Worm (Caenorhabditis elegans) whole organism, mixed stage, embryonic: ENCODE results near the gene unc-7.

ENCODE experiments used
- M03D4.4 ChIP-seq: sonication (generic microtip); optimal IDR thresholded peaks from 2 replicates; lab custom pipeline; 2017; ENCODE audit warnings: mild to moderate bottlenecking, missing genetic modification characterization, missing compliant biosample characterization
- bed-3 ChIP-seq: fragments of 200-800 bp; sonication (Bioruptor generic); optimal IDR thresholded peaks from 3 replicates; lab custom pipeline; 2018; ENCODE audit warnings: mild to moderate bottlenecking, missing genetic modification characterization, moderate library complexity, missing compliant biosample characterization
- blmp-1 ChIP-seq: fragments of 150-350 bp; optimal IDR thresholded peaks from 2 replicates; lab custom pipeline; 2014; ENCODE audit warnings: missing biosample characterization, missing genetic modification characterization
- ceh-39 ChIP-seq: fragments of 150-350 bp; optimal IDR thresholded peaks from 2 replicates; lab custom pipeline; 2014; ENCODE audit warnings: missing biosample characterization, missing genetic modification characterization
- ceh-43 ChIP-seq: fragments of 200-800 bp; sonication (Bioruptor generic); optimal IDR thresholded peaks from 2 replicates; lab custom pipeline; 2018; ENCODE audit warnings: mild to moderate bottlenecking, missing genetic modification characterization, moderate library complexity, missing compliant biosample characterization
- ceh-83 ChIP-seq: fragments of 200-800 bp; sonication (Bioruptor generic); optimal IDR thresholded peaks from 2 replicates; lab custom pipeline; 2018; ENCODE audit warnings: mild to moderate bottlenecking, missing genetic modification characterization, missing compliant biosample characterization
- ces-1 ChIP-seq: fragments of 150-350 bp; optimal IDR thresholded peaks from 2 replicates; lab custom pipeline; 2014; ENCODE audit warnings: missing biosample characterization, missing genetic modification reagents, missing genetic modification characterization
- cnd-1 ChIP-seq: fragments of 200-800 bp; sonication (Bioruptor generic); optimal IDR thresholded peaks from 2 replicates; lab custom pipeline; 2018; ENCODE audit warnings: mild to moderate bottlenecking, missing genetic modification characterization, missing compliant biosample characterization
- drap-1 ChIP-seq: fragments of 200-800 bp; sonication (Bioruptor generic); optimal IDR thresholded peaks from 3 replicates; lab custom pipeline; 2018; ENCODE audit warnings: mild to moderate bottlenecking, missing genetic modification characterization, missing compliant biosample characterization
- elt-1 ChIP-seq: sonication (generic microtip); optimal IDR thresholded peaks from 2 replicates; lab custom pipeline; 2017; ENCODE audit warnings: missing genetic modification characterization, mild to moderate bottlenecking, missing compliant biosample characterization, antibody characterized with exemption, moderate library complexity, borderline replicate concordance; ENCODE audit not compliant: insufficient read depth
- elt-3 ChIP-seq: fragments of 150-350 bp; optimal IDR thresholded peaks from 2 replicates; lab custom pipeline; 2014; ENCODE audit warnings: missing biosample characterization, missing genetic modification characterization
- flh-1 ChIP-seq: fragments of 200-800 bp; sonication (Bioruptor generic); optimal IDR thresholded peaks from 2 replicates; lab custom pipeline; 2018; ENCODE audit warnings: mild to moderate bottlenecking, missing genetic modification characterization, moderate library complexity, missing compliant biosample characterization
- ham-2 ChIP-seq: fragments of 200-800 bp; sonication (Bioruptor generic); optimal IDR thresholded peaks from 2 replicates; lab custom pipeline; 2018; ENCODE audit warnings: mild to moderate bottlenecking, missing genetic modification characterization, missing compliant biosample characterization
- hlh-1 ChIP-seq: fragments of 150-350 bp; optimal IDR thresholded peaks from 2 replicates; lab custom pipeline; 2014; ENCODE audit warnings: missing biosample characterization, missing genetic modification reagents, missing genetic modification characterization
- lin-13 ChIP-seq: fragments of 150-350 bp; optimal IDR thresholded peaks from 2 replicates; lab custom pipeline; 2014; ENCODE audit warnings: missing biosample characterization, missing genetic modification characterization
- lin-32 ChIP-seq: fragments of 200-800 bp; sonication (Bioruptor generic); optimal IDR thresholded peaks from 2 replicates; lab custom pipeline; 2018; ENCODE audit warnings: mild to moderate bottlenecking, missing genetic modification characterization, missing compliant biosample characterization
- lsy-2 ChIP-seq: fragments of 150-350 bp; optimal IDR thresholded peaks from 2 replicates; lab custom pipeline; 2014; ENCODE audit warnings: missing biosample characterization, missing genetic modification characterization
- mab-5 ChIP-seq: fragments of 150-350 bp; optimal IDR thresholded peaks from 2 replicates; lab custom pipeline; 2014; ENCODE audit warnings: missing biosample characterization, missing genetic modification characterization
- mep-1 ChIP-seq: fragments of 150-350 bp; optimal IDR thresholded peaks from 2 replicates; lab custom pipeline; 2017; ENCODE audit warnings: missing biosample characterization, missing genetic modification reagents, missing genetic modification characterization, inconsistent platforms
- mls-2 ChIP-seq: sonication (generic microtip); optimal IDR thresholded peaks from 2 replicates; lab custom pipeline; 2016; ENCODE audit warnings: mild to moderate bottlenecking, missing genetic modification characterization, moderate library complexity, missing compliant biosample characterization
- nhr-12 ChIP-seq: fragments of 150-350 bp; optimal IDR thresholded peaks from 2 replicates; lab custom pipeline; 2014; ENCODE audit warnings: missing biosample characterization, missing genetic modification characterization
- nhr-2 ChIP-seq: fragments of 150-350 bp; optimal IDR thresholded peaks from 2 replicates; lab custom pipeline; 2014; ENCODE audit warnings: missing biosample characterization, missing genetic modification characterization
- nhr-237 ChIP-seq: fragments of 150-350 bp; optimal IDR thresholded peaks from 2 replicates; lab custom pipeline; 2014; ENCODE audit warnings: missing biosample characterization, missing genetic modification characterization
- nhr-28 ChIP-seq: fragments of 150-350 bp; optimal IDR thresholded peaks from 2 replicates; lab custom pipeline; 2014; ENCODE audit warnings: missing biosample characterization, missing genetic modification characterization
- nhr-76 ChIP-seq: sonication (generic microtip); optimal IDR thresholded peaks from 2 replicates; lab custom pipeline; 2017; ENCODE audit warnings: missing biosample characterization, missing genetic modification characterization
- pha-4 ChIP-seq: fragments of 150-350 bp; optimal IDR thresholded peaks from 2 replicates; lab custom pipeline; 2018; ENCODE audit warnings: missing biosample characterization, missing genetic modification reagents, missing genetic modification characterization
- sem-2 ChIP-seq: fragments of 200-800 bp; sonication (Bioruptor generic); optimal IDR thresholded peaks from 2 replicates; lab custom pipeline; 2018; ENCODE audit warnings: mild to moderate bottlenecking, missing genetic modification characterization, missing compliant biosample characterization
- snpc-4 ChIP-seq: fragments of 150-350 bp; optimal IDR thresholded peaks from 2 replicates; lab custom pipeline; 2014; ENCODE audit warnings: missing biosample characterization, missing genetic modification characterization
- sptf-1 ChIP-seq: sonication (generic microtip); optimal IDR thresholded peaks from 2 replicates; lab custom pipeline; 2017; ENCODE audit warnings: mild to moderate bottlenecking, missing genetic modification characterization, moderate library complexity, missing compliant biosample characterization
- tbx-8 ChIP-seq: fragments of 200-800 bp; sonication (Bioruptor generic); optimal IDR thresholded peaks from 2 replicates; lab custom pipeline; 2018; ENCODE audit warnings: mild to moderate bottlenecking, missing genetic modification characterization, moderate library complexity, missing compliant biosample characterization
- unc-120 ChIP-seq: sonication (generic microtip); optimal IDR thresholded peaks from 2 replicates; lab custom pipeline; 2017; ENCODE audit warnings: missing genetic modification characterization, missing compliant biosample characterization; ENCODE audit not compliant: poor library complexity, severe bottlenecking
- unc-39 ChIP-seq: fragments of 150-350 bp; optimal IDR thresholded peaks from 2 replicates; lab custom pipeline; 2014; ENCODE audit warnings: missing biosample characterization, missing genetic modification characterization
- unc-62 ChIP-seq: fragments of 150-350 bp; optimal IDR thresholded peaks from 2 replicates; lab custom pipeline; 2014; ENCODE audit warnings: missing biosample characterization, missing genetic modification reagents, missing genetic modification characterization
- zip-8 ChIP-seq: fragments of 150-350 bp; optimal IDR thresholded peaks from 2 replicates; lab custom pipeline; 2014; ENCODE audit warnings: missing biosample characterization, missing genetic modification characterization
- ztf-11 ChIP-seq: fragments of 150-350 bp; optimal IDR thresholded peaks from 2 replicates; lab custom pipeline; 2014; ENCODE audit warnings: missing biosample characterization, missing genetic modification characterization

unc-7 gene

ce11 chrX:15188510-15188909, 41.0 kb upstream of the unc-7 start:
- no peak for TF ChIP-seq tbx-8 (GFP tag; lab: Kevin White, UChicago)
- no peak for TF ChIP-seq drap-1 (GFP tag; lab: Kevin White, UChicago)
- no peak for TF ChIP-seq elt-1 (tag; lab: Kevin White, UChicago)
- no peak for TF ChIP-seq lin-13 (tag; lab: Kevin White, UChicago)
- no peak for TF ChIP-seq M03D4.4
- no peak for TF ChIP-seq lsy-2 (tag; lab: Kevin White, UChicago)
- no peak for TF ChIP-seq ztf-11
- no peak for TF ChIP-seq cnd-1
- no peak for TF ChIP-seq nhr-237 (tag; lab: Kevin White, UChicago)
- TF ChIP-seq flh-1 (GFP tag; lab: Kevin White, UChicago): no peak
- no peak for TF ChIP-seq ceh-83 (GFP tag; lab: Kevin White, UChicago)
- no peak for TF ChIP-seq bed-3 (GFP tag; lab: Kevin White, UChicago)
- no peak for TF ChIP-seq nhr-2 (tag; lab: Kevin White, UChicago)
- no peak for TF ChIP-seq ceh-43 (GFP tag; lab: Kevin White, UChicago)
- TF ChIP-seq, all 35 proteins: peak for 0

DNA sequence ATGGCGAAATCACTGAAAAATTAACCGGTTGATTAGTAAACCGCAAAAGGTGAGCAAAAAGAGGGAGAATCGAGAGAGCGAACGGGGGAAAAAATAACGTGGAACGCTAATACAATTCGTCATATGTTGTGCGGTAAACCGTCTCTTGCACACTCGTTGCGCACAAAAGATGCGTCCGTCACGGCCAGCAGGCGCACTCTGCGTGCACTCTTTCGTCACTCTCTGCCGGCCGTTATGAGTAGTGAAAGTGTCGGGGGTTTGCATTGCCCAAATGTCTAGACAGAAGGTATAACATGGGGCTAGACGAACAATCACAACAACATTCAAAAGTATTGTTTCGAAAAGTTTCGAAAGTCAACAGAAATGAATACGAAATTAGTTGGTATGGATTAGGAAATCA, 33.9 kb upstream of the unc-7 start, which contains the start of gene pkhm-2:
Gene pkhm-2 (minus strand): TSS at position 12 of the 400 bp plus-strand sequence.
- TF ChIP-seq nhr-28 (tag; lab: Kevin White, UChicago) (no peak), unc-39 (tag; lab: Kevin White, UChicago) (no peak), unc-120 (tag; lab: Kevin White, UChicago) (peak; percentile 44), mab-5 (no peak), ces-1 (GFP tag; lab: Kevin White, UChicago) (no peak), drap-1 (GFP tag; lab: Kevin White, UChicago) (peak; percentile 81), blmp-1 (tag; lab: Kevin White, UChicago) (peak; percentile 70), snpc-4 (tag; lab: Kevin White, UChicago) (no peak), flh-1 (GFP tag; lab: Kevin White, UChicago) (peak; percentile 22), cnd-1 (peak; percentile 71), lin-13 (tag; lab: Kevin White, UChicago) (peak; percentile 96), unc-62 (GFP tag; lab: Kevin White, UChicago) (no peak), ceh-83 (GFP tag; lab: Kevin White, UChicago) (peak; percentile 44), ceh-43 (GFP tag; lab: Kevin White, UChicago) (no peak), nhr-237 (tag; lab: Kevin White, UChicago) (peak; percentile 13), sem-2 (GFP tag; lab: Kevin White, UChicago) (no peak), hlh-1 (tag; lab: Kevin White, UChicago) (peak; percentile 38), sptf-1 (peak; percentile 71), lin-32 (GFP tag; lab: Kevin White, UChicago) (peak; percentile 37), M03D4.4 (peak; percentile 52), lsy-2 (tag; lab: Kevin White, UChicago) (peak; percentile 40), pha-4 (tag; lab: Kevin White, UChicago) (peak; percentile 89), ztf-11 (peak; percentile 15), nhr-12 (tag; lab: Kevin White, UChicago) (peak; percentile 7), elt-3 (tag; lab: Kevin White, UChicago) (peak; percentile 9), elt-1 (tag; lab: Kevin White, UChicago) (no peak), mls-2 (tag; lab: Kevin White, UChicago) (no peak), bed-3 (GFP tag; lab: Kevin White, UChicago) (no peak), zip-8 (tag; lab: Kevin White, UChicago) (no peak), nhr-76 (tag; lab: Kevin White, UChicago) (no peak), ceh-39 (tag; lab: Kevin White, UChicago) (no peak), nhr-2 (tag; lab: Kevin White, UChicago) (no peak), mep-1 (tag; lab: Kevin White, UChicago) (peak; percentile 73), tbx-8 (GFP tag; lab: Kevin White, UChicago) (no peak), ham-2 (peak; percentile 38)

DNA sequence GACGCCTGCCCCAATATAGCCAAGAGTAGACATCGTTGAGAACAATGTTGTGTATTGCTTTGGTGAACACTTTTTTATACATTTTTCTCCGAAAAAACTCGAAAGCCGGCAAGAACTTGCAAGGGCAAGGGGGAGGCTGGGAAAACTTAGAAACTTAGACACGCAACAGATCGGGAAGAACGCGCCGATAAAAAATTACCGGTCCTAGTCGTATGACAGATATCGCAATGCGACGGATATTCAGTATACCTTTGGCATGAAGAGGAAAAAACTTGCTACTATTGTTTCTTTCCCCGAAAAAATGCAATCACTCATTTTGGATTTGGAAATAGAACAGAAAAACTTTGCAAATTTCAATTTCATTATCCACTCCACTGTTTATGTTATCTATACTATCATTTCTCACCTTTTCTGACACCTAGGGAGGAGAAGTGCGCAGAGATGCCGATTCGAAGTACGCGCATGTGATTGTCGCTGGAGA, 28.9 kb upstream of the unc-7 start, which contains the start of gene col-41:
Gene col-41 (minus strand): TSS at position 51 of the 481 bp plus-strand sequence.
- TF ChIP-seq ceh-83 (GFP tag; lab: Kevin White, UChicago) (no peak), lin-13 (tag; lab: Kevin White, UChicago) (no peak), cnd-1 (no peak), sptf-1 (no peak), unc-39 (tag; lab: Kevin White, UChicago) (no peak), mab-5 (no peak), blmp-1 (tag; lab: Kevin White, UChicago) (no peak), ham-2 (no peak), sem-2 (GFP tag; lab: Kevin White, UChicago) (no peak), flh-1 (GFP tag; lab: Kevin White, UChicago) (no peak)
